Worm (Caenorhabditis elegans) whole organism, L4/young adult: Measurements from ENCODE around the gene aakg-3.

Experiments
- W03F9.2 ChIP-seq: fragments of 150-350 bp; optimal IDR thresholded peaks from 2 replicates; lab custom pipeline; 2014; ENCODE audit warnings: missing biosample characterization, missing genetic modification characterization
- him-1 ChIP-seq: sonication (generic microtip); optimal IDR thresholded peaks from 2 replicates; lab custom pipeline; 2016; ENCODE audit warnings: missing genotype, missing genetic modification reagents, missing genetic modification characterization, missing compliant biosample characterization

DNA sequence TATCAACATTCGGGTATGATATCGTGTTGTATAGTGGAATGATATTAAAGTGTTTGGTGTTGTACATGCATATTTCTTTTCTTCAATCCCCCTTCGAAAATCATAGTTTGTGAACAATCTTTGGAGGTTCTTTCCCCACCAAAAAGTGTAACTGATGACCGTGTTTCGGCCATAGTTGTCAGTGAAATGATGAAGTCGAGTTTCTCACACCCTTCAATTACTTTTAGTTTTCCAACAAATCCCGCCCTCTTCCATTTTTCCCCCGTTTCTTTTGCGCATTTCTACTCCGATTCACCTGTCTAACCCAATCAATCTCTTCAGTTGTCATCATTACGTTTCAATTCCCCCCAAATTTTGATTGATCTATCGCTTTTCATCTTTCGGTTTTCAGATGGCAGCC, 48.9 kb downstream of the aakg-3 start:
- TF ChIP-seq W03F9.2 (tag; lab: Kevin White, UChicago): no peak
- TF ChIP-seq him-1 (tag; lab: Kevin White, UChicago): no peak
